Worm (Caenorhabditis elegans) whole organism, late embryonic: ENCODE data around the gene ubc-7.

Experiments
- C08G9.2 ChIP-seq: sonication (generic microtip); optimal IDR thresholded peaks from 2 replicates; lab custom pipeline; 2016; ENCODE audit warnings: mild to moderate bottlenecking, missing genetic modification characterization, moderate library complexity, missing compliant biosample characterization
- C38D4.7 ChIP-seq: fragments of 200-800 bp; sonication (Bioruptor generic); optimal IDR thresholded peaks from 2 replicates; lab custom pipeline; 2018; ENCODE audit warnings: mild to moderate bottlenecking, missing genetic modification characterization, moderate library complexity, missing compliant biosample characterization
- K09A11.1 ChIP-seq: sonication (generic microtip); optimal IDR thresholded peaks from 2 replicates; lab custom pipeline; 2017; ENCODE audit warnings: antibody characterized with exemption, mild to moderate bottlenecking, missing genetic modification characterization, missing compliant biosample characterization; ENCODE audit not compliant: insufficient read depth
- Y22D7AL.16 ChIP-seq: sonication (generic microtip); optimal IDR thresholded peaks from 2 replicates; lab custom pipeline; 2016; ENCODE audit warnings: missing genetic modification characterization, missing compliant biosample characterization
- ama-1 ChIP-seq: fragments of 150-350 bp; optimal IDR thresholded peaks from 2 replicates; lab custom pipeline; 2014
- ceh-14 ChIP-seq: sonication (generic microtip); optimal IDR thresholded peaks from 2 replicates; lab custom pipeline; 2016; ENCODE audit warnings: missing genotype, missing genetic modification characterization, missing compliant biosample characterization
- ceh-18 ChIP-seq: sonication (generic microtip); optimal IDR thresholded peaks from 2 replicates; lab custom pipeline; 2016; ENCODE audit warnings: missing genetic modification characterization, missing compliant biosample characterization
- ceh-19 ChIP-seq: fragments of 200-800 bp; sonication (Bioruptor generic); optimal IDR thresholded peaks from 2 replicates; lab custom pipeline; 2018; ENCODE audit warnings: mild to moderate bottlenecking, missing genetic modification characterization, missing compliant biosample characterization
- ceh-2 ChIP-seq: sonication (generic microtip); optimal IDR thresholded peaks from 2 replicates; lab custom pipeline; 2016; ENCODE audit warnings: missing genotype, missing genetic modification characterization, missing compliant biosample characterization
- ceh-24 ChIP-seq: sonication (generic microtip); optimal IDR thresholded peaks from 2 replicates; lab custom pipeline; 2016; ENCODE audit warnings: mild to moderate bottlenecking, missing genetic modification characterization, missing compliant biosample characterization
- ceh-30 ChIP-seq: fragments of 150-350 bp; optimal IDR thresholded peaks from 2 replicates; lab custom pipeline; 2014; ENCODE audit warnings: missing biosample characterization, missing genetic modification characterization
- ceh-31 ChIP-seq: sonication (generic microtip); optimal IDR thresholded peaks from 2 replicates; lab custom pipeline; 2016; ENCODE audit warnings: missing genetic modification characterization, missing compliant biosample characterization
- ceh-34 ChIP-seq: sonication (generic microtip); optimal IDR thresholded peaks from 2 replicates; lab custom pipeline; 2016; ENCODE audit warnings: mild to moderate bottlenecking, missing genetic modification characterization, missing compliant biosample characterization
- ceh-6 ChIP-seq: fragments of 200-800 bp; sonication (Bioruptor generic); optimal IDR thresholded peaks from 2 replicates; lab custom pipeline; 2018; ENCODE audit warnings: mild to moderate bottlenecking, missing genetic modification characterization, missing compliant biosample characterization
- che-1 ChIP-seq: sonication (generic microtip); optimal IDR thresholded peaks from 2 replicates; lab custom pipeline; 2016; ENCODE audit warnings: mild to moderate bottlenecking, missing genetic modification characterization, missing compliant biosample characterization
- dmd-4 ChIP-seq: sonication (generic microtip); optimal IDR thresholded peaks from 2 replicates; lab custom pipeline; 2016; ENCODE audit warnings: borderline replicate concordance, missing genetic modification characterization, missing compliant biosample characterization
- elt-2 ChIP-seq: sonication (generic microtip); optimal IDR thresholded peaks from 2 replicates; lab custom pipeline; 2016; ENCODE audit warnings: missing genetic modification reagents, missing genetic modification characterization, missing compliant biosample characterization
- fax-1 ChIP-seq: sonication (generic microtip); optimal IDR thresholded peaks from 2 replicates; lab custom pipeline; 2016; ENCODE audit warnings: missing genotype, missing genetic modification characterization, missing compliant biosample characterization
- fkh-6 ChIP-seq: sonication (generic microtip); optimal IDR thresholded peaks from 2 replicates; lab custom pipeline; 2016; ENCODE audit warnings: missing genetic modification characterization, missing compliant biosample characterization
- gmeb-2 ChIP-seq: sonication (generic microtip); optimal IDR thresholded peaks from 2 replicates; lab custom pipeline; 2016; ENCODE audit warnings: missing genetic modification characterization, inconsistent platforms, missing compliant biosample characterization
- hlh-13 ChIP-seq: fragments of 200-800 bp; sonication (Bioruptor generic); optimal IDR thresholded peaks from 2 replicates; lab custom pipeline; 2018; ENCODE audit warnings: mild to moderate bottlenecking, missing genetic modification characterization, missing compliant biosample characterization
- hlh-30 ChIP-seq: sonication (generic microtip); optimal IDR thresholded peaks from 2 replicates; lab custom pipeline; 2017; ENCODE audit warnings: antibody characterized with exemption, missing genetic modification characterization, missing compliant biosample characterization; ENCODE audit not compliant: insufficient read depth
- hlh-6 ChIP-seq: sonication (generic microtip); optimal IDR thresholded peaks from 2 replicates; lab custom pipeline; 2016; ENCODE audit warnings: missing genotype, missing genetic modification characterization, missing compliant biosample characterization
- hlh-8 ChIP-seq: sonication (generic microtip); optimal IDR thresholded peaks from 2 replicates; lab custom pipeline; 2016; ENCODE audit warnings: missing genotype, missing genetic modification characterization, missing compliant biosample characterization
- lin-11 ChIP-seq: fragments of 200-800 bp; sonication (Bioruptor generic); optimal IDR thresholded peaks from 2 replicates; lab custom pipeline; 2018; ENCODE audit warnings: mild to moderate bottlenecking, missing genetic modification characterization, missing compliant biosample characterization
- madf-2 ChIP-seq: sonication (generic microtip); optimal IDR thresholded peaks from 2 replicates; lab custom pipeline; 2017; ENCODE audit warnings: missing genetic modification characterization, missing compliant biosample characterization
- mec-3 ChIP-seq: sonication (generic microtip); optimal IDR thresholded peaks from 2 replicates; lab custom pipeline; 2016; ENCODE audit warnings: borderline replicate concordance, missing genetic modification characterization, missing compliant biosample characterization
- nfya-1 ChIP-seq: sonication (generic microtip); optimal IDR thresholded peaks from 2 replicates; lab custom pipeline; 2017; ENCODE audit warnings: missing genetic modification characterization, mild to moderate bottlenecking, missing compliant biosample characterization, antibody characterized with exemption, moderate library complexity
- nhr-11 ChIP-seq: fragments of 150-350 bp; optimal IDR thresholded peaks from 2 replicates; lab custom pipeline; 2014; ENCODE audit warnings: missing biosample characterization, missing genetic modification characterization
- pat-9 ChIP-seq: fragments of 200-800 bp; sonication (Bioruptor generic); optimal IDR thresholded peaks from 2 replicates; lab custom pipeline; 2018; ENCODE audit warnings: mild to moderate bottlenecking, missing genetic modification characterization, moderate library complexity, missing compliant biosample characterization
- pax-1 ChIP-seq: fragments of 150-350 bp; optimal IDR thresholded peaks from 2 replicates; lab custom pipeline; 2014; ENCODE audit warnings: missing biosample characterization, missing genetic modification characterization
- pha-4 ChIP-seq: fragments of 150-350 bp; optimal IDR thresholded peaks from 2 replicates; lab custom pipeline; 2018; ENCODE audit warnings: missing biosample characterization, missing genetic modification reagents, missing genetic modification characterization
- ref-2 ChIP-seq: sonication (generic microtip); optimal IDR thresholded peaks from 2 replicates; lab custom pipeline; 2016; ENCODE audit warnings: missing genetic modification characterization, missing compliant biosample characterization
- rnt-1 ChIP-seq: sonication (generic microtip); optimal IDR thresholded peaks from 2 replicates; lab custom pipeline; 2016; ENCODE audit warnings: missing genetic modification characterization, missing compliant biosample characterization
- sdc-2 ChIP-seq: sonication (generic microtip); optimal IDR thresholded peaks from 2 replicates; lab custom pipeline; 2016; ENCODE audit warnings: missing genotype, missing genetic modification characterization, missing compliant biosample characterization
- sox-4 ChIP-seq: sonication (generic microtip); optimal IDR thresholded peaks from 2 replicates; lab custom pipeline; 2017; ENCODE audit warnings: mild to moderate bottlenecking, missing genetic modification characterization, inconsistent platforms, missing compliant biosample characterization
- syd-9 ChIP-seq: sonication (generic microtip); optimal IDR thresholded peaks from 2 replicates; lab custom pipeline; 2016; ENCODE audit warnings: mild to moderate bottlenecking, missing genetic modification characterization, moderate library complexity, missing compliant biosample characterization
- tbx-2 ChIP-seq: sonication (generic microtip); optimal IDR thresholded peaks from 2 replicates; lab custom pipeline; 2016; ENCODE audit warnings: missing genetic modification characterization, missing compliant biosample characterization
- ttx-3 ChIP-seq: sonication (generic microtip); optimal IDR thresholded peaks from 2 replicates; lab custom pipeline; 2016; ENCODE audit warnings: missing genetic modification reagents, missing genetic modification characterization, missing compliant biosample characterization
- unc-42 ChIP-seq: sonication (generic microtip); optimal IDR thresholded peaks from 2 replicates; lab custom pipeline; 2016; ENCODE audit warnings: missing genotype, missing genetic modification characterization, missing compliant biosample characterization

Gene ubc-7

DNA sequence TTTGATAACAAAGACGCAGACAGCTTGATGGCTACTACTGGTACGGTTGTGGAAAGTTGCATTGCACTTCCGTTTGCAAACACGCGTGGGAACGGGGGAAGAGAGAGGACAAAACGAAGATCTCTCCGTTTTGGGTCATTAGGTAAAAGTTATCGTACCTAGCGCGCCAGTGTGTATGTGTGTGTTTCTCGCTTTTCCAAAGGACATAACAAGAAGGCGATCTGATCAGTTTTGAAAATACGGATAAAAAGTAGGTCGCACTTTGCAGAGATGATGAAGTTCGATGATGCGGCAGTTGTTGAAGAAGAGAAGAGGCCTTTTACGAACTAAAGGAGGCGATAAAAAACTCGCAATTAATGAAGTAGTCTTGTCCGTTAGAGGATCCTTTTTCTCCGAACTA is 14.1 kb upstream of the ubc-7 start:
- TF ChIP-seq hlh-6 (tag; lab: Kevin White, UChicago), result no peak
- TF ChIP-seq sdc-2 (tag; lab: Kevin White, UChicago), result no peak
- TF ChIP-seq ceh-2, result no peak
- no peak for TF ChIP-seq hlh-30
- TF ChIP-seq, all 69 proteins: peak for 0

DNA sequence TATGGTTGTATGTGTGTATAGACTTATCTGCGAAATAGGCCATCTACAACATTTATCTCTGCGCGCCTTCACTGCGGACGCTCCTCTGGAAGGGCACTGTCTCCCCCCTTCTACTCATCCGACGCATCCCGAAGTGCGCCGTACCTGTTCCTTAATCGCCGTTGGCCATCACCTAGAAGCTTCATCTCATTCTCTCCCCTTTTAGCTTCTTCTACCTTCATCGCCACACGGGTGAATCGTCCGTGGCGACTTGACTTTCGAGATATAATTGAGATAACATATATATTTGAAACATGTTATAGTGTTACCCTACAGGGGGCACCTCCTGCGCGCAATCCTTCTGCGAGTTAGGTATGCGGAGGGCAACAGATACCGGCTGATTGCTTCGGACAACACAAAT is 11.1 kb upstream of the ubc-7 start:
- TF ChIP-seq syd-9 (tag; lab: Kevin White, UChicago) (no peak), ceh-31 (peak; percentile 8), madf-2 (tag; lab: Kevin White, UChicago) (no peak), hlh-6 (tag; lab: Kevin White, UChicago) (no peak), rnt-1 (tag; lab: Kevin White, UChicago) (peak; percentile 58), ceh-24 (tag; lab: Kevin White, UChicago) (no peak), ceh-18 (tag; lab: Kevin White, UChicago) (no peak)
- TF ChIP-seq, all 69 proteins: peak for 2

DNA sequence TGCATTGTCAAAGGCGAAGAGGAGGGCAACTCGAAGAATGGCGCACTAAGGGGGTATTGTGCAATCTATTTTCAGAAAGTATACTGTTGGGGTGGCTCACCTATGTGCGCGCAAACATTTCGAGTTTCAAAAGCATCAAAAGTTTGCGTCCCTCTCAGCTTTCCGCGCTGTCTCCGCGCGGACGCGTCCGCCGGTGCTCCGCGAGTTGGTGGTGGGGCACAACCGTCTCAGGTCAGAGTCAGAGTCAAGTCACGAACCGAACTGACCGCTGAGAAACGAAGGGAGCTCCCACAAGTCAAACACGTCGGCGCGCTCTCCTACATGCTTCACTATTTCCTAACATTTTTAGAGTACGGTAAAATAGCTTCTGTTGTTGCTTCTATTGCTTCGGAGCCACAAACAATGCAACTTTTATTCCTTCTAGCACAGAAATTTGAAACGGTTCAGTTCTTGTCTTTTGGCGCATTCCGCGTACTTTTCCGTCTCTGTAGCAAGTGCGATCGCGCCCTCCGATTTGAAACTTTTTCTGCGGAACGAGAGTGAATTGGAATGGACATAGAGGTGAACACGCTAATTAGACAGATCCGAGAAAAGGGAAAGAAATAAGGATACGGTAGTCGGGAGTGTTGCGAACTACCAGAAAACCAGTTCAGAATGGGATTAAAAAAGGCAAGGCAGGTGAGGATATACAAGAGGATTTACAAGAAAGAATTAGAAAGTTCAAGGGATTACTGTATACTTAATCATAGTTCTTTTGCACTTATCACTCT is 8.5 kb upstream of the ubc-7 start:
- TF ChIP-seq C08G9.2 (tag; lab: Kevin White, UChicago), result no peak
- TF ChIP-seq pax-1, result no peak
- TF ChIP-seq ref-2 (tag; lab: Kevin White, UChicago), result no peak
- TF ChIP-seq ceh-2, result peak; percentile 19
- no peak for TF ChIP-seq K09A11.1 (tag; lab: Kevin White, UChicago)

DNA sequence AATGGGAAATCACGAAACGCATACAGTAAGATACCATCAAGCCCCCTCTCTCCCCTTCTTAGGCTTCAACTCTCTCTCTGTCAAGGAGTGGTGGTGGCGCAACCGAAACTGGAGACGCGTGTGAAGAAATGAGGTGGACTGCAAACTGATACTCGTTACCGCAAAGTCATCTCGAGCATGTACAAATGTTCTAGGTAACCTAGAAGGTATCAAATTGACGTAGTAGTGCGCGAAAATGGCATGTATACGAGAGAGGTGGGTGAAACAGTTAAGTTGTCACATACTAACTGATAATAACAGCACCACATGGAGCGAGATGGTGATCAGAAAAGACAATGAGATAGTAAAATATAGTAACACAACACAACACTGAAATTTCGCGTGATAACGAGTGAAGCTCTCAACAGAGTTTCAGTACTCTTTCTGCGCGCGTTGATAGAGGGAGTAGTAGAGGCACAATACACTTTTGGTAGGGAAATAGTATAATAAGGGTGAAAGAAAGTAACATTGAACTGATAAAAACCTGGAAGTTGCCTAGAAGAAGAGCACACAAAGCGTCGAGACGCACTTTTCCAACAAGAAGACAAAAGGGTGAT is 7.3 kb upstream of the ubc-7 start:
- TF ChIP-seq ceh-19 (GFP tag; lab: Kevin White, UChicago), result peak; percentile 40
- peak; percentile 1 for TF ChIP-seq elt-2
- TF ChIP-seq fax-1 (tag; lab: Kevin White, UChicago), result no peak
- peak; percentile 8 for TF ChIP-seq ceh-34 (tag; lab: Kevin White, UChicago)

ce11 chrIII:9637016-9637415 is 6.0 kb upstream of the ubc-7 start, which contains the start of gene gei-13:
TSS of gene gei-13 (minus strand) at chrIII:9637116.
- TF ChIP-seq ceh-14 (tag; lab: Kevin White, UChicago) (no peak), ceh-31 (no peak), sox-4 (tag; lab: Kevin White, UChicago) (no peak), ceh-24 (tag; lab: Kevin White, UChicago) (no peak), dmd-4 (no peak), rnt-1 (tag; lab: Kevin White, UChicago) (no peak), fkh-6 (tag; lab: Kevin White, UChicago) (no peak), ama-1 (lab: Kevin White, UChicago) (no peak), che-1 (tag; lab: Kevin White, UChicago) (no peak), elt-2 (no peak), ceh-6 (no peak), unc-42 (no peak), mec-3 (tag; lab: Kevin White, UChicago) (no peak), ceh-30 (tag; lab: Kevin White, UChicago) (no peak), C38D4.7 (no peak), pat-9 (tag; lab: Kevin White, UChicago) (no peak)

- TF ChIP-seq nhr-11 (peak; percentile 51), che-1 (tag; lab: Kevin White, UChicago) (peak; percentile 46), pha-4 (tag; lab: Kevin White, UChicago) (no peak), ttx-3 (tag; lab: Kevin White, UChicago) (peak; percentile 67), C38D4.7 (peak; percentile 52), gmeb-2 (no peak), Y22D7AL.16 (peak; percentile 55), hlh-8 (tag; lab: Kevin White, UChicago) (peak; percentile 31), tbx-2 (peak; percentile 70), sdc-2 (tag; lab: Kevin White, UChicago) (peak; percentile 59), nfya-1 (peak; percentile 67), hlh-30 (no peak), ceh-14 (tag; lab: Kevin White, UChicago) (peak; percentile 73), sox-4 (tag; lab: Kevin White, UChicago) (peak; percentile 55), dmd-4 (peak; percentile 21), hlh-13 (GFP tag; lab: Kevin White, UChicago) (no peak), lin-11 (tag; lab: Kevin White, UChicago) (peak; percentile 47), pax-1 (no peak), ceh-19 (GFP tag; lab: Kevin White, UChicago) (peak; percentile 7), madf-2 (tag; lab: Kevin White, UChicago) (peak; percentile 42)
Observed at ce11 chrIII:9629855-9630254, 1.1 kb downstream of the ubc-7 start, which contains the start of gene rpac-19. TSS of gene rpac-19 (minus strand) at chrIII:9629885.
